Worm (Caenorhabditis elegans) whole organism, late embryonic: Measurements from ENCODE around the gene daf-3.

Experiments used
- C38D4.7 ChIP-seq: fragments of 200-800 bp; sonication (Bioruptor generic); optimal IDR thresholded peaks from 2 replicates; lab custom pipeline; 2018; ENCODE audit warnings: mild to moderate bottlenecking, missing genetic modification characterization, moderate library complexity, missing compliant biosample characterization
- F13H6.1 ChIP-seq: sonication (generic microtip); optimal IDR thresholded peaks from 2 replicates; lab custom pipeline; 2016; ENCODE audit warnings: missing genetic modification characterization, missing compliant biosample characterization
- K02D7.2 ChIP-seq: sonication (generic microtip); optimal IDR thresholded peaks from 2 replicates; lab custom pipeline; 2017; ENCODE audit warnings: mild to moderate bottlenecking, missing genetic modification characterization, missing compliant biosample characterization
- K09A11.1 ChIP-seq: sonication (generic microtip); optimal IDR thresholded peaks from 2 replicates; lab custom pipeline; 2017; ENCODE audit warnings: antibody characterized with exemption, mild to moderate bottlenecking, missing genetic modification characterization, missing compliant biosample characterization; ENCODE audit not compliant: insufficient read depth
- Y22D7AL.16 ChIP-seq: sonication (generic microtip); optimal IDR thresholded peaks from 2 replicates; lab custom pipeline; 2016; ENCODE audit warnings: missing genetic modification characterization, missing compliant biosample characterization
- ama-1 ChIP-seq: fragments of 150-350 bp; optimal IDR thresholded peaks from 2 replicates; lab custom pipeline; 2014
- ceh-14 ChIP-seq: sonication (generic microtip); optimal IDR thresholded peaks from 2 replicates; lab custom pipeline; 2016; ENCODE audit warnings: missing genotype, missing genetic modification characterization, missing compliant biosample characterization
- ceh-19 ChIP-seq: fragments of 200-800 bp; sonication (Bioruptor generic); optimal IDR thresholded peaks from 2 replicates; lab custom pipeline; 2018; ENCODE audit warnings: mild to moderate bottlenecking, missing genetic modification characterization, missing compliant biosample characterization
- ceh-2 ChIP-seq: sonication (generic microtip); optimal IDR thresholded peaks from 2 replicates; lab custom pipeline; 2016; ENCODE audit warnings: missing genotype, missing genetic modification characterization, missing compliant biosample characterization
- ceh-24 ChIP-seq: sonication (generic microtip); optimal IDR thresholded peaks from 2 replicates; lab custom pipeline; 2016; ENCODE audit warnings: mild to moderate bottlenecking, missing genetic modification characterization, missing compliant biosample characterization
- ceh-30 ChIP-seq: fragments of 150-350 bp; optimal IDR thresholded peaks from 2 replicates; lab custom pipeline; 2014; ENCODE audit warnings: missing biosample characterization, missing genetic modification characterization
- ceh-31 ChIP-seq: sonication (generic microtip); optimal IDR thresholded peaks from 2 replicates; lab custom pipeline; 2016; ENCODE audit warnings: missing genetic modification characterization, missing compliant biosample characterization
- ceh-34 ChIP-seq: sonication (generic microtip); optimal IDR thresholded peaks from 2 replicates; lab custom pipeline; 2016; ENCODE audit warnings: mild to moderate bottlenecking, missing genetic modification characterization, missing compliant biosample characterization
- ceh-45 ChIP-seq: fragments of 200-800 bp; sonication (Bioruptor generic); IDR thresholded peaks from 2 replicates; pipeline ENCODE4 v1.3.6; 2022; ENCODE audit warnings: missing genetic modification reagents, missing genetic modification characterization, missing compliant biosample characterization
- ceh-48 ChIP-seq: sonication (generic microtip); optimal IDR thresholded peaks from 2 replicates; lab custom pipeline; 2016; ENCODE audit warnings: missing genetic modification characterization, inconsistent platforms, missing compliant biosample characterization
- ceh-6 ChIP-seq: fragments of 200-800 bp; sonication (Bioruptor generic); optimal IDR thresholded peaks from 2 replicates; lab custom pipeline; 2018; ENCODE audit warnings: mild to moderate bottlenecking, missing genetic modification characterization, missing compliant biosample characterization
- ceh-9 ChIP-seq: sonication (generic microtip); optimal IDR thresholded peaks from 2 replicates; lab custom pipeline; 2016; ENCODE audit warnings: mild to moderate bottlenecking, missing genetic modification characterization, inconsistent platforms, missing compliant biosample characterization
- dmd-4 ChIP-seq: sonication (generic microtip); optimal IDR thresholded peaks from 2 replicates; lab custom pipeline; 2016; ENCODE audit warnings: borderline replicate concordance, missing genetic modification characterization, missing compliant biosample characterization
- elt-2 ChIP-seq: sonication (generic microtip); optimal IDR thresholded peaks from 2 replicates; lab custom pipeline; 2016; ENCODE audit warnings: missing genetic modification reagents, missing genetic modification characterization, missing compliant biosample characterization
- ets-4 ChIP-seq: sonication (generic microtip); optimal IDR thresholded peaks from 2 replicates; lab custom pipeline; 2016; ENCODE audit warnings: missing genetic modification characterization, missing compliant biosample characterization
- eyg-1 ChIP-seq: sonication (generic microtip); optimal IDR thresholded peaks from 2 replicates; lab custom pipeline; 2016; ENCODE audit warnings: missing genotype, missing genetic modification characterization, missing compliant biosample characterization
- fkh-10 ChIP-seq: fragments of 150-350 bp; optimal IDR thresholded peaks from 2 replicates; lab custom pipeline; 2014; ENCODE audit warnings: missing biosample characterization, missing genetic modification reagents, missing genetic modification characterization
- hlh-13 ChIP-seq: fragments of 200-800 bp; sonication (Bioruptor generic); optimal IDR thresholded peaks from 2 replicates; lab custom pipeline; 2018; ENCODE audit warnings: mild to moderate bottlenecking, missing genetic modification characterization, missing compliant biosample characterization
- hlh-15 ChIP-seq: sonication (generic microtip); optimal IDR thresholded peaks from 2 replicates; lab custom pipeline; 2016; ENCODE audit warnings: missing genetic modification characterization, missing compliant biosample characterization
- hlh-30 ChIP-seq: sonication (generic microtip); optimal IDR thresholded peaks from 2 replicates; lab custom pipeline; 2017; ENCODE audit warnings: antibody characterized with exemption, missing genetic modification characterization, missing compliant biosample characterization; ENCODE audit not compliant: insufficient read depth
- hlh-6 ChIP-seq: sonication (generic microtip); optimal IDR thresholded peaks from 2 replicates; lab custom pipeline; 2016; ENCODE audit warnings: missing genotype, missing genetic modification characterization, missing compliant biosample characterization
- hlh-8 ChIP-seq: sonication (generic microtip); optimal IDR thresholded peaks from 2 replicates; lab custom pipeline; 2016; ENCODE audit warnings: missing genotype, missing genetic modification characterization, missing compliant biosample characterization
- lim-6 ChIP-seq: sonication (generic microtip); optimal IDR thresholded peaks from 2 replicates; lab custom pipeline; 2016; ENCODE audit warnings: missing genetic modification characterization, missing compliant biosample characterization
- nhr-232 ChIP-seq: sonication (generic microtip); optimal IDR thresholded peaks from 2 replicates; lab custom pipeline; 2016; ENCODE audit warnings: missing genetic modification characterization, missing compliant biosample characterization
- npax-4 ChIP-seq: sonication (generic microtip); optimal IDR thresholded peaks from 2 replicates; lab custom pipeline; 2016; ENCODE audit warnings: missing genetic modification characterization, missing compliant biosample characterization
- odd-2 ChIP-seq: sonication (generic microtip); optimal IDR thresholded peaks from 2 replicates; lab custom pipeline; 2017; ENCODE audit warnings: antibody characterized with exemption, mild to moderate bottlenecking, missing genetic modification characterization, missing compliant biosample characterization
- pag-3 ChIP-seq: sonication (generic microtip); optimal IDR thresholded peaks from 2 replicates; lab custom pipeline; 2016; ENCODE audit warnings: missing compliant biosample characterization, missing genetic modification characterization, borderline replicate concordance
- pax-1 ChIP-seq: fragments of 150-350 bp; optimal IDR thresholded peaks from 2 replicates; lab custom pipeline; 2014; ENCODE audit warnings: missing biosample characterization, missing genetic modification characterization
- pha-4 ChIP-seq: fragments of 150-350 bp; optimal IDR thresholded peaks from 2 replicates; lab custom pipeline; 2018; ENCODE audit warnings: missing biosample characterization, missing genetic modification reagents, missing genetic modification characterization
- pqm-1 ChIP-seq: sonication (generic microtip); optimal IDR thresholded peaks from 2 replicates; lab custom pipeline; 2016; ENCODE audit warnings: missing genetic modification characterization, missing compliant biosample characterization
- rnt-1 ChIP-seq: sonication (generic microtip); optimal IDR thresholded peaks from 2 replicates; lab custom pipeline; 2016; ENCODE audit warnings: missing genetic modification characterization, missing compliant biosample characterization
- sox-2 ChIP-seq: fragments of 200-800 bp; sonication (Bioruptor generic); IDR thresholded peaks from 2 replicates; pipeline ENCODE4 v1.3.6; 2022; ENCODE audit warnings: missing genetic modification reagents, missing genetic modification characterization, missing compliant biosample characterization
- syd-9 ChIP-seq: sonication (generic microtip); optimal IDR thresholded peaks from 2 replicates; lab custom pipeline; 2016; ENCODE audit warnings: mild to moderate bottlenecking, missing genetic modification characterization, moderate library complexity, missing compliant biosample characterization
- tbx-2 ChIP-seq: sonication (generic microtip); optimal IDR thresholded peaks from 2 replicates; lab custom pipeline; 2016; ENCODE audit warnings: missing genetic modification characterization, missing compliant biosample characterization
- tbx-7 ChIP-seq: sonication (generic microtip); optimal IDR thresholded peaks from 2 replicates; lab custom pipeline; 2016; ENCODE audit warnings: missing genotype, missing genetic modification characterization, missing compliant biosample characterization
- ttx-3 ChIP-seq: sonication (generic microtip); optimal IDR thresholded peaks from 2 replicates; lab custom pipeline; 2016; ENCODE audit warnings: missing genetic modification reagents, missing genetic modification characterization, missing compliant biosample characterization
- unc-42 ChIP-seq: sonication (generic microtip); optimal IDR thresholded peaks from 2 replicates; lab custom pipeline; 2016; ENCODE audit warnings: missing genotype, missing genetic modification characterization, missing compliant biosample characterization
- unc-55 ChIP-seq: sonication (generic microtip); optimal IDR thresholded peaks from 2 replicates; lab custom pipeline; 2017; ENCODE audit warnings: missing biosample characterization, missing genetic modification reagents, missing genetic modification characterization
- unc-86 ChIP-seq: sonication (generic microtip); optimal IDR thresholded peaks from 2 replicates; lab custom pipeline; 2016; ENCODE audit warnings: missing genetic modification characterization, missing compliant biosample characterization

The daf-3 gene

ce11 chrX:825375-825774 lies at the start of gene daf-3:
Gene daf-3, minus strand, starts transcription at chrX:825475.
- TF ChIP-seq pag-3 (no peak), ceh-30 (tag; lab: Kevin White, UChicago) (no peak), unc-42 (tag; lab: Kevin White, UChicago) (no peak), hlh-30 (tag; lab: Kevin White, UChicago) (no peak), ceh-48 (tag; lab: Kevin White, UChicago) (no peak), K02D7.2 (no peak), ttx-3 (tag; lab: Kevin White, UChicago) (no peak), ceh-34 (tag; lab: Kevin White, UChicago) (no peak), syd-9 (tag; lab: Kevin White, UChicago) (no peak), rnt-1 (tag; lab: Kevin White, UChicago) (no peak), ceh-9 (no peak), ceh-19 (GFP tag; lab: Kevin White, UChicago) (no peak), eyg-1 (tag; lab: Kevin White, UChicago) (no peak), hlh-13 (no peak), ceh-24 (tag; lab: Kevin White, UChicago) (no peak), pqm-1 (tag; lab: Kevin White, UChicago) (no peak), tbx-7 (no peak)

DNA sequence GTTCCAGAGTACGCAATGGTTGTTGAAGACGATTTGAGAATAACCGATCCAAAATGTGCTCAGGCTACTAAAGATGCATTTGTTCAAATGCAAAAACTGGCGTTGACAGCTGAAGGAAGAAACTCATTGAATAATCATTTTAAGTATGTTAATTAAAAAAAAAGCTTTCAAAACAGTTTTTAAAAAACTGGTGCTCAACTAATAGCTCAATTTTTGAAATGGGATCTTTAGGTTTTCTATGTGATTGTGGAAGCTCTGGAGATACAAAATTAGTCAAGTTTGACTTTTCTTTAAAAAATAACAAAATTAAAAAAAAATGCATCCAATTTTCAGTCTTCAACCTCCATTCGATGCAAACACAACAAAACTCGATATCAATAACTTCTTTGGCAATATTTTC lies 48.4 kb upstream of the daf-3 start:
- TF ChIP-seq Y22D7AL.16 (tag; lab: Kevin White, UChicago) = no peak
- TF ChIP-seq unc-86 (tag; lab: Kevin White, UChicago) = no peak
- TF ChIP-seq lim-6 = no peak
- TF ChIP-seq ceh-14 (tag; lab: Kevin White, UChicago) = no peak
- no peak for TF ChIP-seq hlh-15
- TF ChIP-seq ceh-30 (tag; lab: Kevin White, UChicago) = no peak
- no peak for TF ChIP-seq pax-1 (tag; lab: Kevin White, UChicago)
- TF ChIP-seq hlh-6 = no peak
- TF ChIP-seq npax-4 (tag; lab: Kevin White, UChicago) = no peak
- TF ChIP-seq dmd-4 (tag; lab: Kevin White, UChicago) = no peak
- no peak for TF ChIP-seq eyg-1 (tag; lab: Kevin White, UChicago)
- TF ChIP-seq hlh-8 (tag; lab: Kevin White, UChicago) = no peak
- TF ChIP-seq pqm-1 (tag; lab: Kevin White, UChicago) = no peak
- TF ChIP-seq nhr-232 = no peak
- no peak for TF ChIP-seq unc-55 (GFP tag; lab: Kevin White, UChicago)
- no peak for TF ChIP-seq odd-2 (tag; lab: Kevin White, UChicago)

DNA sequence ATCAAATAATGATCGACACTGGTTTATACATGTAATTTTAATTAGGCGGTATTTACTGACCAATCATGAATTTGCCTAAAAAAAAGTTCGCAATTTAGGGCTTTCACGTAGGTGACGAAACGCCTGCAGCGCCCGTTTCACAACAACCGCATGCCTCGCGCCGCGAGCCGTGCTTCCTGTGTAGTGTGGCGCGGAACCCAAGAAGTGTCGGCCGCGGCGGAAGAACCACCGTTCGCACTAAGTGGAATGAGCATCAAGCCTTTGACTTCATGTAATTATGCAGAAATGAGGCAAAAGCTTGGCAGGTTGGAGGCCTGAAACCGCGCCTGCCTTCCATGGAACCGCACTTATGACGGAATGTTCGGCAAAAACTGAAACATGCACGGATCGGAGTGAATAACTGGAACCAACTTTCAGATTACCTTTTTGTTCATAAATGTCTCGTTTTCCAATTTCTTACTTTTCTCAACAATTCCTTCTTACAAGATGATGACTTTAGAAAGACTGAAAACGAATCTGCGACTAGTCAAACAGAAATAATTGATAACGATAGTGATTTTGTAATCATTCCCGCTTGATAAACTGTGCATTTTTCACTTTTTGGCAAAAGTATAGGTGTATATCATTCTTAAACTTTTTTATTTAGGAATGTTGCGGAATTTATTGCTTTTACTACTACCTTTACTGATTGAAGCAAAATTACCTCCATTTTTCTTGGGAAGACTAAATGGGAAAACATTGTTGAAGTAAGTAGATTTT lies 46.9 kb upstream of the daf-3 start, which contains the start of gene F56F10.1:
F56F10.1 (plus strand) TSS at position 647 of the 759 bp plus-strand sequence.
- TF ChIP-seq eyg-1 (tag; lab: Kevin White, UChicago) = no peak
- no peak for TF ChIP-seq hlh-13
- no peak for TF ChIP-seq ceh-48 (tag; lab: Kevin White, UChicago)
- no peak for TF ChIP-seq unc-86 (tag; lab: Kevin White, UChicago)
- no peak for TF ChIP-seq C38D4.7 (GFP tag; lab: Kevin White, UChicago)
- no peak for TF ChIP-seq ceh-30 (tag; lab: Kevin White, UChicago)
- no peak for TF ChIP-seq pag-3
- TF ChIP-seq ets-4 (tag; lab: Kevin White, UChicago) = no peak
- TF ChIP-seq ceh-2 (tag; lab: Kevin White, UChicago) = no peak
- no peak for TF ChIP-seq ceh-45 (GFP tag; lab: Robert Waterston, UW)
- TF ChIP-seq ceh-6 (GFP tag; lab: Kevin White, UChicago) = no peak

DNA sequence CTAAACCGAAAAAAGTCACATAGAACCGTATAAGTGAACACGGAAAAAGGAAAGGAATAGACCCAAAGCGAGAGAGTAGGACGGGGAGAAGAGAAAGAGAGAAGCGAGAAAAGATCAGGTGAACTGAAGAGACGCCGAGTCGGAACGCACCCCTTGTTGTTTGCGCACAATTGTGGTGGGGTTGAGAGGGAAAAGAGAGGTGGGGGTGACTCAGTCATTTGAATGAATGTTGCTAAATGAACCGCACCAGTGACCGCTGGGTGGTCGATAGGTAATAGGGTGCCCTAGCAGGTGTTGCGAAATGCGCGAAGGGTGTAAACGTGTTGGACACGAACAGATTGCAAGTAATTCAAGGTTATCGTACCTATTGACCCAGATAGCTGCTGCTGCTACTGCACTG lies 45.7 kb upstream of the daf-3 start, which contains the start of gene lgl-1:
lgl-1 (minus strand) TSS at position 70 of the 400 bp plus-strand sequence.
- TF ChIP-seq pqm-1 (tag; lab: Kevin White, UChicago) = no peak
- peak; percentile 27 for TF ChIP-seq unc-42 (tag; lab: Kevin White, UChicago)
- TF ChIP-seq nhr-232 = no peak
- peak; percentile 73 for TF ChIP-seq tbx-2
- peak; percentile 43 for TF ChIP-seq K09A11.1 (tag; lab: Kevin White, UChicago)
- peak; percentile 14 for TF ChIP-seq elt-2
- TF ChIP-seq pax-1 (tag; lab: Kevin White, UChicago) = no peak
- peak; percentile 4 for TF ChIP-seq fkh-10 (GFP tag; lab: Kevin White, UChicago)
- TF ChIP-seq sox-2 = peak; percentile 37; the same call in 1 of the 2 replicates
- no peak for TF ChIP-seq ttx-3 (tag; lab: Kevin White, UChicago)
- TF ChIP-seq ama-1 (lab: Kevin White, UChicago) = no peak
- peak; percentile 36 for TF ChIP-seq ceh-19 (GFP tag; lab: Kevin White, UChicago)
- TF ChIP-seq syd-9 (tag; lab: Kevin White, UChicago) = no peak
- no peak for TF ChIP-seq pha-4 (tag; lab: Kevin White, UChicago)
- TF ChIP-seq F13H6.1 = no peak
- peak; percentile 63 for TF ChIP-seq ceh-34 (tag; lab: Kevin White, UChicago)
- TF ChIP-seq rnt-1 (tag; lab: Kevin White, UChicago) = peak; percentile 30
- TF ChIP-seq Y22D7AL.16 (tag; lab: Kevin White, UChicago) = no peak
- no peak for TF ChIP-seq C38D4.7 (GFP tag; lab: Kevin White, UChicago)
- TF ChIP-seq ceh-31 = peak; percentile 85
